Fruit fly (Drosophila melanogaster) whole organism, wandering third instar larva: ENCODE data around the gene sphinx2.

Experiments used
- Abd-B ChIP-seq: fragments of >200 bp; optimal IDR thresholded peaks from 2 replicates; lab custom pipeline; 2017; ENCODE audit warnings: missing biosample characterization, missing genetic modification characterization
- CG32264 ChIP-seq: fragments of 200-800 bp; sonication (Bioruptor generic); optimal IDR thresholded peaks from 2 replicates; lab custom pipeline; 2016; ENCODE audit warnings: missing biosample characterization, missing genetic modification characterization
- CG9705 ChIP-seq: fragments of 200-800 bp; sonication (Bioruptor generic); optimal IDR thresholded peaks from 2 replicates; lab custom pipeline; 2018; ENCODE audit warnings: missing biosample characterization, mild to moderate bottlenecking, missing genetic modification characterization
- CrebA ChIP-seq: fragments of 200-800 bp; sonication (Bioruptor generic); optimal IDR thresholded peaks from 2 replicates; lab custom pipeline; 2016; ENCODE audit warnings: missing biosample characterization, mild to moderate bottlenecking, missing genetic modification characterization, borderline replicate concordance
- Dfd ChIP-seq: fragments of >200 bp; optimal IDR thresholded peaks from 2 replicates; lab custom pipeline; 2017; ENCODE audit warnings: missing biosample characterization, missing genetic modification characterization
- Dif ChIP-seq: fragments of 200-275, 200-300 bp; sonication (Bioruptor generic); optimal IDR thresholded peaks from 2 replicates; lab custom pipeline; 2018; ENCODE audit warnings: missing biosample characterization, missing genetic modification characterization; ENCODE audit not compliant: partially characterized antibody
- GATAd ChIP-seq: sonication (Bioruptor generic); optimal IDR thresholded peaks from 2 replicates; lab custom pipeline; 2016; ENCODE audit warnings: missing biosample characterization, missing genetic modification characterization
- HLH106 ChIP-seq: fragments of 200-800 bp; optimal IDR thresholded peaks from 3 replicates; lab custom pipeline; 2019; ENCODE audit warnings: missing biosample characterization, mild to moderate bottlenecking, missing genetic modification characterization, moderate library complexity
- Hr78 ChIP-seq: fragments of >200 bp; optimal IDR thresholded peaks from 2 replicates; lab custom pipeline; 2017; ENCODE audit warnings: missing biosample characterization, missing genetic modification characterization
- Hr83 ChIP-seq: fragments of 200-300 bp; sonication (Bioruptor generic); optimal IDR thresholded peaks from 2 replicates; lab custom pipeline; 2016; ENCODE audit warnings: missing biosample characterization, mild to moderate bottlenecking, missing genetic modification characterization, moderate library complexity; ENCODE audit not compliant: poor library complexity, severe bottlenecking
- Jra ChIP-seq: sonication (Bioruptor generic); optimal IDR thresholded peaks from 2 replicates; lab custom pipeline; 2016; ENCODE audit warnings: missing biosample characterization, missing genetic modification characterization
- Mio ChIP-seq: sonication (Bioruptor generic); optimal IDR thresholded peaks from 2 replicates; lab custom pipeline; 2016; ENCODE audit warnings: missing biosample characterization, missing genetic modification characterization
- Myc ChIP-seq: fragments of >200 bp; optimal IDR thresholded peaks from 2 replicates; lab custom pipeline; 2017
- N ChIP-seq: fragments of >200 bp; optimal IDR thresholded peaks from 2 replicates; lab custom pipeline; 2018; ENCODE audit warnings: missing biosample characterization, missing external identifiers, missing genetic modification characterization
- OdsH ChIP-seq: fragments of 200-800 bp; sonication (Bioruptor generic); optimal IDR thresholded peaks from 2 replicates; lab custom pipeline; 2016; ENCODE audit warnings: missing biosample characterization, mild to moderate bottlenecking, missing genetic modification characterization
- Sp1 ChIP-seq: fragments of 200-800 bp; sonication (Bioruptor generic); optimal IDR thresholded peaks from 3 replicates; lab custom pipeline; 2019; ENCODE audit warnings: missing biosample characterization, mild to moderate bottlenecking, missing genetic modification characterization, moderate library complexity
- Vsx2 ChIP-seq: fragments of 200-300, 225-300 bp; sonication (Bioruptor generic); optimal IDR thresholded peaks from 2 replicates; lab custom pipeline; 2018; ENCODE audit warnings: missing biosample characterization, missing genetic modification characterization; ENCODE audit not compliant: partially characterized antibody
- br ChIP-seq: fragments of 200-800 bp; sonication (Bioruptor generic); optimal IDR thresholded peaks from 2 replicates; lab custom pipeline; 2016; ENCODE audit warnings: missing biosample characterization, missing genetic modification characterization
- dl ChIP-seq, 2 experiments: fragments of 175-275, 200-275 bp in 1 of 2; fragments of 200-275 bp in 1 of 2; sonication (Bioruptor generic); optimal IDR thresholded peaks; lab custom pipeline; 2018; ENCODE audit warnings: mild to moderate bottlenecking in 2 of 2, missing biosample characterization in 2 of 2, missing genetic modification characterization in 2 of 2, moderate library complexity in 2 of 2; ENCODE audit not compliant: partially characterized antibody in 2 of 2, insufficient read depth in 1 of 2
- dsf ChIP-seq: sonication (Bioruptor generic); optimal IDR thresholded peaks from 2 replicates; lab custom pipeline; 2016; ENCODE audit warnings: missing biosample characterization, missing genetic modification characterization, borderline replicate concordance
- foxo ChIP-seq, 2 experiments: fragments of 200-800 bp; sonication (Bioruptor generic); optimal IDR thresholded peaks; 2 replicates in 1 of 2; 3 replicates in 1 of 2; lab custom pipeline; 2016 to 2017; ENCODE audit warnings: missing biosample characterization in 2 of 2, missing genetic modification characterization in 2 of 2
- fru ChIP-seq: fragments of 200-800 bp; sonication (Bioruptor generic); optimal IDR thresholded peaks from 3 replicates; lab custom pipeline; 2016; ENCODE audit warnings: missing biosample characterization, mild to moderate bottlenecking, missing genetic modification characterization
- h ChIP-seq: fragments of 200-800 bp; sonication (Bioruptor generic); optimal IDR thresholded peaks from 3 replicates; lab custom pipeline; 2016; ENCODE audit warnings: missing biosample characterization, mild to moderate bottlenecking, missing genetic modification characterization
- jim ChIP-seq: fragments of 175-275, 200-325 bp; sonication (Bioruptor generic); optimal IDR thresholded peaks from 2 replicates; lab custom pipeline; 2016; ENCODE audit warnings: missing biosample characterization, mild to moderate bottlenecking, missing genetic modification characterization
- lola ChIP-seq: fragments of >200 bp; optimal IDR thresholded peaks from 2 replicates; lab custom pipeline; 2017; ENCODE audit warnings: missing biosample characterization, missing genetic modification characterization
- pan ChIP-seq: fragments of >200 bp; optimal IDR thresholded peaks from 2 replicates; lab custom pipeline; 2017
- psq ChIP-seq: fragments of 200-800 bp; sonication (Bioruptor generic); optimal IDR thresholded peaks from 3 replicates; lab custom pipeline; 2017; ENCODE audit warnings: missing biosample characterization, mild to moderate bottlenecking, missing genetic modification characterization, moderate library complexity
- rgr ChIP-seq: fragments of 200-800 bp; sonication (Bioruptor generic); optimal IDR thresholded peaks from 3 replicates; lab custom pipeline; 2016; ENCODE audit warnings: missing biosample characterization, mild to moderate bottlenecking, missing genetic modification characterization
- sage ChIP-seq: fragments of 200-800 bp; sonication (Bioruptor generic); optimal IDR thresholded peaks from 2 replicates; lab custom pipeline; 2016; ENCODE audit warnings: missing biosample characterization, mild to moderate bottlenecking, missing genetic modification characterization
- sv ChIP-seq: fragments of 200-800 bp; sonication (Bioruptor generic); optimal IDR thresholded peaks from 3 replicates; lab custom pipeline; 2016; ENCODE audit warnings: missing biosample characterization, missing genetic modification characterization
- tai ChIP-seq: sonication (Bioruptor generic); optimal IDR thresholded peaks from 2 replicates; lab custom pipeline; 2016; ENCODE audit warnings: missing biosample characterization, missing genetic modification characterization
- usp ChIP-seq: fragments of >200 bp; optimal IDR thresholded peaks from 2 replicates; lab custom pipeline; 2017; ENCODE audit warnings: missing biosample characterization, missing genetic modification characterization
- woc ChIP-seq: sonication (Bioruptor generic); optimal IDR thresholded peaks from 2 replicates; lab custom pipeline; 2016; ENCODE audit warnings: missing biosample characterization, mild to moderate bottlenecking, missing genetic modification characterization

Gene sphinx2

DNA sequence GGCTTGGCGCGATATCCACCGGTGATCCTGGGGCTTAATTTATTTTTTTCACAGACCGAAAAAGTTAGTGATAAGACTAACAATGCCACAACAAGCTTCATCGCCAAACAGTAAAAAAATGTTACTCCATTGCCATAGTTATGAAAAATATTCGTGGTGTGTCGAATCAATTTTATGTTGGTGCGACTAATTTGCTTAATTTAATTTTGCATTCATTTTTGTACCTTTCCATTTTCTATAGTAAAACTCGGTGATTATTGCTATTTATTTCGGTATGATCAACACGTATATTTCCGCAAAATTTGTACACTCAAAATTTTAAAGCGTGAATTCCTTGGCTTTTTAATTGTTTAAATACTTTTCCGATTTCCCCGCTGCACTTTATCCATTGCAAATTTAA lies at the start of gene sphinx2:
Gene sphinx2 (minus strand): TSS at position 101 of the 400 bp plus-strand sequence.
- TF ChIP-seq CG32264 (GFP tag; lab: Kevin White, UChicago) = no peak
- no peak for TF ChIP-seq N (GFP tag; lab: Kevin White, UChicago)
- TF ChIP-seq GATAd (GFP tag; lab: Kevin White, UChicago) = no peak
- no peak for TF ChIP-seq Hr78 (GFP tag; lab: Kevin White, UChicago)
- no peak for TF ChIP-seq Sp1 (GFP tag; lab: Kevin White, UChicago)
- no peak for TF ChIP-seq CrebA (GFP tag; lab: Kevin White, UChicago)
- TF ChIP-seq sage (GFP tag; lab: Kevin White, UChicago) = no peak
- no peak for TF ChIP-seq Abd-B (GFP tag; lab: Kevin White, UChicago)
- TF ChIP-seq rgr = no peak
- no peak for TF ChIP-seq Vsx2 (GFP tag; lab: Kevin White, UChicago)
- no peak for TF ChIP-seq jim (GFP tag; lab: Kevin White, UChicago)
- no peak for TF ChIP-seq dl (GFP tag; optimal IDR thresholded peaks at IDR 0.05; lab: Kevin White, UChicago; ENCODE audit: insufficient read depth in 1 of 2, partially characterized antibody in 2 of 2)
- no peak for TF ChIP-seq usp (GFP tag; lab: Kevin White, UChicago)
- TF ChIP-seq Dif = no peak
- no peak for TF ChIP-seq Dfd
- TF ChIP-seq woc (GFP tag; lab: Kevin White, UChicago) = no peak

dm6 chr3L:7485667-7486066 lies 45.1 kb upstream of the sphinx2 start, which contains the start of gene mthl6:
Gene mthl6 (plus strand): TSS chr3L:7485967.
- TF ChIP-seq psq (GFP tag; lab: Kevin White, UChicago) (no peak), lola (no peak), GATAd (GFP tag; lab: Kevin White, UChicago) (no peak), CrebA (GFP tag; lab: Kevin White, UChicago) (no peak), h (no peak), HLH106 (tag; lab: Kevin White, UChicago) (no peak), Vsx2 (GFP tag; lab: Kevin White, UChicago) (no peak), CG9705 (no peak), Jra (GFP tag; lab: Kevin White, UChicago) (no peak), pan (no peak), rgr (no peak), foxo (GFP tag; optimal IDR thresholded peaks at IDR 0.05; lab: Kevin White, UChicago) (no peak), jim (GFP tag; lab: Kevin White, UChicago) (no peak), CG32264 (GFP tag; lab: Kevin White, UChicago) (no peak), woc (GFP tag; lab: Kevin White, UChicago) (no peak), Dif (no peak)

DNA sequence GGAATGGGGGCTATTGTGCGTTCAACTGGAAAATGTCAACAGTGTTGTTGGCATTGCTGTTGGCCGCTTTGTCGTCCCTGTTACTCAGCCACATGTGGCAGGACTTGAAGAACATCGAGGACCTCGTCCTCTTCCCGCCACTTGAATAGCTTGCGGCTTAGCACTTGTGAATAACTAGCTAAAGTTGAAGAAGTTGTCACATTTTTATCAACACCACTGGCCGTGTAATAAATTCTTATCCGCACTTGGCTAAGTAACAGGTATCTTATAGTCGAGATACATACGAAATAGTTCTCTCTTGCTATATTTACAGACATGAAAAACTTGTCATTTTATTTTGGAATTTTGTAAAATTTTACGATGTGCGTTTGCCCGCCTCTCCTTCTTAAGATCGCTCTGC lies 34.7 kb upstream of the sphinx2 start, which contains the start of gene CG43292:
Gene CG43292 (plus strand): TSS at position 301 of the 400 bp plus-strand sequence.
- TF ChIP-seq dsf (GFP tag; lab: Kevin White, UChicago) (no peak), Sp1 (GFP tag; lab: Kevin White, UChicago) (no peak), Mio (no peak), CG32264 (GFP tag; lab: Kevin White, UChicago) (no peak), pan (no peak), Myc (no peak), Dfd (no peak), psq (GFP tag; lab: Kevin White, UChicago) (no peak), tai (no peak), br (GFP tag; lab: Kevin White, UChicago) (no peak), Hr83 (GFP tag; lab: Kevin White, UChicago) (no peak), rgr (no peak), Dif (no peak), fru (GFP tag; lab: Kevin White, UChicago) (no peak), sage (GFP tag; lab: Kevin White, UChicago) (no peak)

- TF ChIP-seq woc (GFP tag; lab: Kevin White, UChicago) (no peak), OdsH (GFP tag; lab: Kevin White, UChicago) (no peak), sv (GFP tag; lab: Kevin White, UChicago) (no peak), Hr83 (GFP tag; lab: Kevin White, UChicago) (no peak), lola (no peak), CG9705 (no peak)
- TF ChIP-seq, all 38 proteins: peak for 0
Measured at dm6 chr3L:7471259-7471658, 30.7 kb upstream of the sphinx2 start, which contains the start of gene CG8541. Gene CG8541 (plus strand): TSS chr3L:7471559.
